Worm (Caenorhabditis elegans): ENCODE results near the gene srw-13.

ce11 chrV:15265814-15266213 is 33.5 kb downstream of the srw-13 start, which contains the start of gene M01B2.13:
- TF ChIP-seq ceh-45 (GFP tag; IDR thresholded peaks at IDR 0.05) (no peak), nhr-232 (tag; optimal IDR thresholded peaks at IDR 0.05) (no peak), F13H6.1 (tag; optimal IDR thresholded peaks at IDR 0.05) (no peak), fax-1 (tag; optimal IDR thresholded peaks at IDR 0.05) (no peak), ttx-3 (tag; optimal IDR thresholded peaks at IDR 0.05) (no peak), nhr-11 (tag; optimal IDR thresholded peaks at IDR 0.05) (no peak)

Measured in whole organism, late embryonic.